Worm (Caenorhabditis elegans) whole organism, young adult: ENCODE results near the gene ciao-2B.

Experiments used
- D2030.7 ChIP-seq: fragments of 200-800 bp; sonication (Bioruptor generic); IDR thresholded peaks from 2 replicates; pipeline ENCODE4 v1.3.6; 2022; ENCODE audit warnings: missing genetic modification reagents, missing genetic modification characterization, missing compliant biosample characterization
- F10E7.11 ChIP-seq: sonication (generic microtip); optimal IDR thresholded peaks from 2 replicates; lab custom pipeline; 2017; ENCODE audit warnings: mild to moderate bottlenecking, missing genetic modification characterization, moderate library complexity, missing compliant biosample characterization
- F22D6.2 ChIP-seq: sonication (generic microtip); optimal IDR thresholded peaks from 2 replicates; lab custom pipeline; 2016; ENCODE audit warnings: mild to moderate bottlenecking, missing genetic modification characterization, missing compliant biosample characterization
- F23B12.7 ChIP-seq: sonication (generic microtip); optimal IDR thresholded peaks from 2 replicates; lab custom pipeline; 2017; ENCODE audit warnings: missing genetic modification characterization, mild to moderate bottlenecking, missing compliant biosample characterization, antibody characterized with exemption, moderate library complexity; ENCODE audit not compliant: insufficient read depth
- F33H1.4 ChIP-seq: fragments of 200-800 bp; sonication (Bioruptor generic); IDR thresholded peaks from 2 replicates; pipeline ENCODE4 v1.3.6; 2022; ENCODE audit warnings: missing genetic modification reagents, missing genetic modification characterization, missing compliant biosample characterization
- F39B2.1 ChIP-seq: fragments of 200-800 bp; sonication (Bioruptor generic); IDR thresholded peaks from 2 replicates; pipeline ENCODE4 v1.3.6; 2022; ENCODE audit warnings: missing genetic modification reagents, missing genetic modification characterization, missing compliant biosample characterization
- F57A8.1 ChIP-seq: fragments of 200-800 bp; sonication (Bioruptor generic); optimal IDR thresholded peaks from 2 replicates; lab custom pipeline; 2018; ENCODE audit warnings: mild to moderate bottlenecking, missing genetic modification characterization, moderate library complexity, missing compliant biosample characterization
- K11D2.4 ChIP-seq: fragments of 200-800 bp; sonication (Bioruptor generic); IDR thresholded peaks from 2 replicates; pipeline ENCODE4 v1.3.6; 2022; ENCODE audit warnings: missing genetic modification reagents, missing genetic modification characterization, missing compliant biosample characterization
- K12H6.12 ChIP-seq: fragments of 200-800 bp; sonication (Bioruptor generic); optimal IDR thresholded peaks from 2 replicates; lab custom pipeline; 2018; ENCODE audit warnings: mild to moderate bottlenecking, missing genetic modification characterization, missing compliant biosample characterization
- T26A5.8 ChIP-seq: sonication (generic microtip); optimal IDR thresholded peaks from 2 replicates; lab custom pipeline; 2016; ENCODE audit warnings: missing genetic modification characterization, missing compliant biosample characterization
- Y53G8AR.9 ChIP-seq: fragments of 200-800 bp; sonication (Bioruptor generic); conservative IDR thresholded peaks from 2 replicates; pipeline ENCODE4 v1.3.6; 2022; ENCODE audit warnings: missing genetic modification reagents, missing genetic modification characterization, missing compliant biosample characterization
- Y67H2A.10 ChIP-seq: fragments of 200-800 bp; sonication (Bioruptor generic); conservative IDR thresholded peaks from 2 replicates; pipeline ENCODE4 v1.3.6; 2022; ENCODE audit warnings: missing genetic modification reagents, missing genetic modification characterization, missing compliant biosample characterization
- athp-1 ChIP-seq: sonication (generic microtip); optimal IDR thresholded peaks from 2 replicates; lab custom pipeline; 2017; ENCODE audit warnings: mild to moderate bottlenecking, missing genetic modification characterization, missing compliant biosample characterization
- attf-3 ChIP-seq: fragments of 200-800 bp; sonication (Bioruptor generic); conservative IDR thresholded peaks from 2 replicates; pipeline ENCODE4 v1.3.6; 2022; ENCODE audit warnings: missing genetic modification reagents, missing genetic modification characterization, missing compliant biosample characterization
- bed-1 ChIP-seq: fragments of 200-800 bp; sonication (Bioruptor generic); IDR thresholded peaks from 2 replicates; pipeline ENCODE4 v1.3.6; 2022; ENCODE audit warnings: missing genetic modification reagents, missing genetic modification characterization, missing compliant biosample characterization
- bed-2 ChIP-seq: fragments of 200-800 bp; sonication (Bioruptor generic); IDR thresholded peaks from 2 replicates; pipeline ENCODE4 v1.3.6; 2022; ENCODE audit warnings: missing genetic modification reagents, missing genetic modification characterization, missing compliant biosample characterization
- ccch-3 ChIP-seq: fragments of 200-800 bp; sonication (Bioruptor generic); optimal IDR thresholded peaks from 2 replicates; lab custom pipeline; 2018; ENCODE audit warnings: mild to moderate bottlenecking, missing genetic modification characterization, missing compliant biosample characterization
- ceh-27 ChIP-seq: fragments of 200-800 bp; sonication (Bioruptor generic); optimal IDR thresholded peaks from 2 replicates; lab custom pipeline; 2018; ENCODE audit warnings: mild to moderate bottlenecking, missing genetic modification characterization, moderate library complexity, missing compliant biosample characterization
- ceh-79 ChIP-seq: sonication (generic microtip); optimal IDR thresholded peaks from 2 replicates; lab custom pipeline; 2017; ENCODE audit warnings: mild to moderate bottlenecking, missing genetic modification characterization, missing compliant biosample characterization
- ets-4 ChIP-seq: fragments of 200-800 bp; sonication (Bioruptor generic); optimal IDR thresholded peaks from 2 replicates; lab custom pipeline; 2018; ENCODE audit warnings: mild to moderate bottlenecking, missing genetic modification characterization, missing compliant biosample characterization
- gei-17 ChIP-seq: fragments of 200-800 bp; sonication (Bioruptor generic); optimal IDR thresholded peaks from 2 replicates; lab custom pipeline; 2018; ENCODE audit warnings: mild to moderate bottlenecking, missing genetic modification characterization, missing compliant biosample characterization
- him-1 ChIP-seq: sonication (generic microtip); optimal IDR thresholded peaks from 2 replicates; lab custom pipeline; 2016; ENCODE audit warnings: missing genotype, missing genetic modification reagents, missing genetic modification characterization, missing compliant biosample characterization
- hsf-1 ChIP-seq: fragments of 200-800 bp; sonication (Bioruptor generic); IDR thresholded peaks from 2 replicates; pipeline ENCODE4 v1.3.6; 2022; ENCODE audit warnings: missing genetic modification reagents, missing genetic modification characterization, missing compliant biosample characterization
- lag-1 ChIP-seq: fragments of 200-800 bp; sonication (Bioruptor generic); IDR thresholded peaks from 2 replicates; pipeline ENCODE4 v1.3.6; 2022; ENCODE audit warnings: missing genetic modification reagents, missing genetic modification characterization, missing compliant biosample characterization
- let-526 ChIP-seq: fragments of 200-800 bp; sonication (Bioruptor generic); IDR thresholded peaks from 2 replicates; pipeline ENCODE4 v1.3.6; 2022; ENCODE audit warnings: missing genetic modification reagents, missing genetic modification characterization, missing compliant biosample characterization
- lin-26 ChIP-seq: fragments of 200-800 bp; sonication (Bioruptor generic); IDR thresholded peaks from 2 replicates; pipeline ENCODE4 v1.3.6; 2022; ENCODE audit warnings: missing genetic modification reagents, missing genetic modification characterization, missing compliant biosample characterization
- lin-35 ChIP-seq, 3 experiments: fragments of 150-350 bp in 2 of 3; sonication (generic microtip) in 1 of 3; optimal IDR thresholded peaks; 2 replicates each; lab custom pipeline; 2014 to 2018; ENCODE audit warnings: missing biosample characterization in 3 of 3, missing genetic modification characterization in 3 of 3, missing genetic modification reagents in 3 of 3
- lir-1 ChIP-seq: fragments of 200-800 bp; sonication (Bioruptor generic); conservative IDR thresholded peaks from 2 replicates; pipeline ENCODE4 v1.3.6; 2022; ENCODE audit warnings: missing genetic modification reagents, missing genetic modification characterization, missing compliant biosample characterization
- lsy-27 ChIP-seq: sonication (generic microtip); optimal IDR thresholded peaks from 2 replicates; lab custom pipeline; 2017; ENCODE audit warnings: missing genetic modification characterization, mild to moderate bottlenecking, missing compliant biosample characterization, antibody characterized with exemption, missing genotype, borderline replicate concordance; ENCODE audit not compliant: insufficient read depth
- madf-3 ChIP-seq: fragments of 200-800 bp; sonication (Bioruptor generic); IDR thresholded peaks from 2 replicates; pipeline ENCODE4 v1.3.6; 2022; ENCODE audit warnings: missing genetic modification reagents, missing genetic modification characterization, missing compliant biosample characterization
- mel-28 ChIP-seq: sonication (generic microtip); optimal IDR thresholded peaks from 2 replicates; lab custom pipeline; 2016; ENCODE audit warnings: borderline replicate concordance, mild to moderate bottlenecking, missing genetic modification characterization, missing compliant biosample characterization
- nfya-1 ChIP-seq: sonication (generic microtip); optimal IDR thresholded peaks from 2 replicates; lab custom pipeline; 2017; ENCODE audit warnings: antibody characterized with exemption, missing compliant biosample characterization, missing genetic modification characterization, borderline replicate concordance; ENCODE audit not compliant: insufficient read depth
- nhr-27 ChIP-seq: fragments of 200-800 bp; sonication (Bioruptor generic); optimal IDR thresholded peaks from 2 replicates; lab custom pipeline; 2018; ENCODE audit warnings: mild to moderate bottlenecking, missing genetic modification characterization, moderate library complexity, missing compliant biosample characterization
- nhr-80 ChIP-seq: sonication (generic microtip); optimal IDR thresholded peaks from 2 replicates; lab custom pipeline; 2016; ENCODE audit warnings: missing genetic modification characterization, missing compliant biosample characterization
- sea-2 ChIP-seq: fragments of 200-800 bp; sonication (Bioruptor generic); IDR thresholded peaks from 2 replicates; pipeline ENCODE4 v1.3.6; 2022; ENCODE audit warnings: missing genetic modification characterization, missing compliant biosample characterization
- snpc-1.3 ChIP-seq: sonication (generic microtip); optimal IDR thresholded peaks from 2 replicates; lab custom pipeline; 2017; ENCODE audit warnings: missing genetic modification characterization, mild to moderate bottlenecking, missing compliant biosample characterization, antibody characterized with exemption, moderate library complexity, missing genotype, missing genetic modification reagents; ENCODE audit not compliant: insufficient read depth
- somi-1 ChIP-seq: fragments of 200-800 bp; sonication (Bioruptor generic); optimal IDR thresholded peaks from 2 replicates; lab custom pipeline; 2018; ENCODE audit warnings: mild to moderate bottlenecking, missing genetic modification characterization, missing compliant biosample characterization
- sptf-2 ChIP-seq: fragments of 200-800 bp; sonication (Bioruptor generic); optimal IDR thresholded peaks from 2 replicates; lab custom pipeline; 2018; ENCODE audit warnings: mild to moderate bottlenecking, missing genetic modification characterization, missing compliant biosample characterization
- tbp1 ChIP-seq: fragments of 200-800 bp; sonication (Bioruptor generic); optimal IDR thresholded peaks from 2 replicates; lab custom pipeline; 2018; ENCODE audit warnings: mild to moderate bottlenecking, missing genetic modification characterization, missing compliant biosample characterization
- unc-62 ChIP-seq: fragments of 150-350 bp; optimal IDR thresholded peaks from 2 replicates; lab custom pipeline; 2014; ENCODE audit warnings: missing biosample characterization, missing genetic modification reagents, missing genetic modification characterization
- xnd-1 ChIP-seq: sonication (generic microtip); optimal IDR thresholded peaks from 2 replicates; lab custom pipeline; 2016; ENCODE audit warnings: missing genotype, missing genetic modification reagents, missing genetic modification characterization, missing compliant biosample characterization
- zfh-2 ChIP-seq: fragments of 200-800 bp; sonication (Bioruptor generic); conservative IDR thresholded peaks from 2 replicates; pipeline ENCODE4 v1.3.6; 2022; ENCODE audit warnings: missing genetic modification reagents, missing genetic modification characterization, missing compliant biosample characterization
- ztf-18 ChIP-seq: sonication (generic microtip); optimal IDR thresholded peaks from 2 replicates; lab custom pipeline; 2016; ENCODE audit warnings: missing genotype, mild to moderate bottlenecking, missing genetic modification characterization, missing compliant biosample characterization
- ztf-25 ChIP-seq: fragments of 200-800 bp; sonication (Bioruptor generic); IDR thresholded peaks from 2 replicates; pipeline ENCODE4 v1.3.6; 2022; ENCODE audit warnings: missing genetic modification reagents, missing genetic modification characterization, missing compliant biosample characterization
- ztf-26 ChIP-seq: sonication (generic microtip); optimal IDR thresholded peaks from 2 replicates; lab custom pipeline; 2017; ENCODE audit warnings: missing genetic modification characterization, missing compliant biosample characterization
- ztf-28 ChIP-seq: fragments of 200-800 bp; sonication (Bioruptor generic); IDR thresholded peaks from 2 replicates; pipeline ENCODE4 v1.3.6; 2022; ENCODE audit warnings: missing genetic modification reagents, missing genetic modification characterization, missing compliant biosample characterization

The ciao-2B gene

DNA sequence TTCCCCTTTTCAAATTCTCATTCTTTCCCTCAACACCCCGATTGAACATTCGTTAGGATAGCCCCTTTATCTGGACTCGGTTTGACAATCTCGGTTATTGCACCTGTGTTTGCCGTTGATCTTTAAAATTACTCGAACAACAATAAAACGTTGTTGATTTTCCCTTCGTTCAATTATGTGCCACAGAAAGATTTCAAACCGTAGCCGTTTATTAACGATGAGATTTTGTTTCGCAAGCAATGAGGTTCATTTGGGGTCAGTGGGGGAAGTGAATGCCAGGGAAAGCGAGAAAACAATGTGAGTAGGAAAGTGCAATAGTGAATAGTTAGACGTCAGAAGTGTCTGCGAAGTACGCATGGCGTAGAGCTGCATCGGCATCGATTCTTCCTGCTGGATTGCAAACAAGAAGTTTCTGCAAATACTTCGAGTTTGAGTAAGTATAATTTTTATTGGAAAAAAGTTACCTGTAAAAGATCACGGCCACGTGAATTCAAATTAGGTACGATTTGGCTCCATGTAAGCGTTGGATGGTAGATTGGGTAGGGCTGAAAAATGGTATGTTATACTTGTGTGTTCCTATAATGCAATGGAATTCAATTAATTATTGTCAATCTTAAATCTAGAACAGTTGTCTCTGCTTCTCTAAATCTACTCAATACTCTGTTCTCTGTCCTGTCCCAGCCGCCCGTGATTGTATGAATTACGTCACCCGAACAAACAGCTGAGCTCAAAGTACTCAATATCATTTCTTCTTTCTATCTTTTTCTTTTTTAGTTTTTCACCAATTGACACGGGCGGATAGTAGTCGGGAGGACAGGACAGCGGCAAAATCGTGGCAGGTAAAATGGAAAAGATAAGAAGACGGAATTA lies 25.4 kb upstream of the ciao-2B start, which contains the start of gene kel-3 (continued):
- TF ChIP-seq unc-62 (no peak), athp-1 (tag; lab: Kevin White, UChicago) (peak; percentile 98), ztf-18 (tag; lab: Kevin White, UChicago) (peak; percentile 85), F33H1.4 (GFP tag; lab: Robert Waterston, UW) (peak; percentile 67), Y67H2A.10 (no peak), lin-35 (GFP tag; optimal IDR thresholded peaks at IDR 0.05; lab: Kevin White, UChicago) (peak in 2 of 3 experiments; percentile 62 to 89), attf-3 (GFP tag; lab: Robert Waterston, UW) (peak; percentile 32; the same call in 1 of the 2 replicates), F39B2.1 (peak; percentile 84), mel-28 (tag; lab: Kevin White, UChicago) (peak; percentile 21), lag-1 (GFP tag; lab: Robert Waterston, UW) (no peak), madf-3 (GFP tag; lab: Robert Waterston, UW) (peak; percentile 87), bed-2 (GFP tag; lab: Robert Waterston, UW) (no peak), nhr-27 (tag; lab: Kevin White, UChicago) (peak; percentile 76), snpc-1.3 (peak; percentile 90), D2030.7 (peak; percentile 91), him-1 (peak; percentile 54), ztf-26 (tag; lab: Kevin White, UChicago) (peak; percentile 77), Y53G8AR.9 (GFP tag; lab: Robert Waterston, UW) (peak; percentile 97), F23B12.7 (tag; lab: Kevin White, UChicago) (peak; percentile 73), bed-1 (peak; percentile 82; the same call in 1 of the 2 replicates), ceh-27 (GFP tag; lab: Kevin White, UChicago) (peak; percentile 27), ccch-3 (GFP tag; lab: Kevin White, UChicago) (peak; percentile 42), lsy-27 (no peak), sptf-2 (no peak), let-526 (peak; percentile 82), ets-4 (GFP tag; lab: Kevin White, UChicago) (peak; percentile 96), somi-1 (GFP tag; lab: Kevin White, UChicago) (peak; percentile 77), ztf-28 (GFP tag; lab: Robert Waterston, UW) (0 out of 2 replicates have a peak, but pooled peaks have one; percentile 47), F10E7.11 (tag; lab: Kevin White, UChicago) (peak; percentile 97), K12H6.12 (tag; lab: Kevin White, UChicago) (peak; percentile 25), gei-17 (GFP tag; lab: Kevin White, UChicago) (peak; percentile 10), ztf-25 (GFP tag; lab: Robert Waterston, UW) (peak; percentile 80), xnd-1 (tag; lab: Kevin White, UChicago) (peak; percentile 33), zfh-2 (GFP tag; lab: Robert Waterston, UW) (no peak), nfya-1 (no peak), F22D6.2 (tag; lab: Kevin White, UChicago) (peak; percentile 27), hsf-1 (peak; percentile 89), lin-26 (GFP tag; lab: Robert Waterston, UW) (peak; percentile 92), K11D2.4 (GFP tag; lab: Robert Waterston, UW) (peak; percentile 77; the same call in 1 of the 2 replicates), lir-1 (GFP tag; lab: Robert Waterston, UW) (no peak), T26A5.8 (peak; percentile 98), F57A8.1 (GFP tag; lab: Kevin White, UChicago) (peak; percentile 39), sea-2 (GFP tag; lab: Robert Waterston, UW) (peak; percentile 66; the same call in 1 of the 2 replicates), nhr-80 (peak; percentile 90), ceh-79 (tag; lab: Kevin White, UChicago) (peak; percentile 96), tbp1 (GFP tag; lab: Kevin White, UChicago) (peak; percentile 71)
